Fruit fly (Drosophila melanogaster) whole organism, embryonic: ENCODE measurements around the gene CG13067.

Experiments used
- Aef1 ChIP-seq: fragments of 200-800 bp; sonication (Bioruptor generic); IDR thresholded peaks from 3 replicates; pipeline ENCODE4 v1.3.6; 2022; ENCODE audit warnings: missing biosample characterization, missing genetic modification characterization
- Blimp-1 ChIP-seq: fragments of 200-800 bp; sonication (Bioruptor generic); optimal IDR thresholded peaks from 3 replicates; lab custom pipeline; 2018; ENCODE audit warnings: missing biosample characterization, missing genetic modification characterization, mild to moderate bottlenecking, moderate library complexity, missing genetic modification reagents
- CG10209 ChIP-seq: fragments of 200-800 bp; sonication (Bioruptor generic); optimal IDR thresholded peaks from 3 replicates; lab custom pipeline; 2017; ENCODE audit warnings: missing biosample characterization, mild to moderate bottlenecking, missing genetic modification characterization, missing genetic modification reagents
- CG10321 ChIP-seq: fragments of 200-800 bp; sonication (Bioruptor generic); IDR thresholded peaks from 2 replicates; pipeline ENCODE4 v1.3.6; 2022; ENCODE audit warnings: missing biosample characterization, missing genetic modification characterization
- CG11695 ChIP-seq: fragments of 200-800 bp; sonication (Bioruptor generic); IDR thresholded peaks from 3 replicates; pipeline ENCODE4 v1.3.6; 2022; ENCODE audit warnings: missing biosample characterization, missing genetic modification characterization
- CG11696 ChIP-seq: fragments of 200-800 bp; sonication (Bioruptor generic); IDR thresholded peaks from 2 replicates; pipeline ENCODE4 v1.3.6; 2022; ENCODE audit warnings: missing biosample characterization, missing genetic modification characterization
- CG12659 ChIP-seq: fragments of 200-800 bp; sonication (Bioruptor generic); optimal IDR thresholded peaks from 3 replicates; lab custom pipeline; 2017; ENCODE audit warnings: mild to moderate bottlenecking, missing biosample characterization, missing genetic modification reagents, missing genetic modification characterization
- CG13424 ChIP-seq: fragments of 200-800 bp; sonication (Bioruptor generic); optimal IDR thresholded peaks from 2 replicates; lab custom pipeline; 2019; ENCODE audit warnings: missing biosample characterization, mild to moderate bottlenecking, missing genetic modification characterization, moderate library complexity
- CG13775 ChIP-seq: fragments of 200-800 bp; sonication (Bioruptor generic); optimal IDR thresholded peaks from 3 replicates; lab custom pipeline; 2017; ENCODE audit warnings: missing biosample characterization, mild to moderate bottlenecking, missing genetic modification characterization
- CG14441 ChIP-seq: fragments of 200-800 bp; sonication (Bioruptor generic); IDR thresholded peaks from 2 replicates; pipeline ENCODE4 v1.3.6; 2022; ENCODE audit warnings: missing biosample characterization, missing genetic modification characterization
- CG15269 ChIP-seq: fragments of 200-800 bp; sonication (Bioruptor generic); optimal IDR thresholded peaks from 2 replicates; lab custom pipeline; 2018; ENCODE audit warnings: missing biosample characterization, mild to moderate bottlenecking, missing genetic modification characterization, moderate library complexity
- CG16779 ChIP-seq: fragments of 200-800 bp; sonication (Bioruptor generic); IDR thresholded peaks from 2 replicates; pipeline ENCODE4 v1.3.6; 2022; ENCODE audit warnings: missing biosample characterization, missing genetic modification characterization
- CG17328 ChIP-seq: fragments of 200-800 bp; sonication (Bioruptor generic); IDR thresholded peaks from 2 replicates; pipeline ENCODE4 v1.3.6; 2022; ENCODE audit warnings: missing biosample characterization, missing genetic modification characterization
- CG17385 ChIP-seq: fragments of 200-800 bp; sonication (Bioruptor generic); optimal IDR thresholded peaks from 3 replicates; lab custom pipeline; 2018; ENCODE audit warnings: missing biosample characterization, mild to moderate bottlenecking, missing genetic modification characterization
- CG34422 ChIP-seq: fragments of 200-800 bp; sonication (Bioruptor generic); IDR thresholded peaks from 3 replicates; pipeline ENCODE4 v1.3.6; 2022; ENCODE audit warnings: missing biosample characterization, missing genetic modification characterization
- CG9437 ChIP-seq: fragments of 200-800 bp; sonication (Bioruptor generic); optimal IDR thresholded peaks from 2 replicates; lab custom pipeline; 2018; ENCODE audit warnings: missing biosample characterization, mild to moderate bottlenecking, missing genetic modification characterization
- E2f1 ChIP-seq: fragments of 200-800 bp; sonication (Bioruptor generic); IDR thresholded peaks from 2 replicates; pipeline ENCODE4 v1.3.6; 2022; ENCODE audit warnings: missing biosample characterization, missing genetic modification characterization
- Hr78 ChIP-seq, 2 experiments: fragments of 200-800 bp in 1 of 2; fragments of >200 bp in 1 of 2; sonication (Bioruptor generic) in 1 of 2; optimal IDR thresholded peaks; 2 replicates each; lab custom pipeline; 2017 to 2019; ENCODE audit warnings: missing biosample characterization in 2 of 2, missing genetic modification characterization in 2 of 2, mild to moderate bottlenecking in 1 of 2, moderate library complexity in 1 of 2
- Lpt ChIP-seq: fragments of >200 bp; optimal IDR thresholded peaks from 2 replicates; lab custom pipeline; 2018; ENCODE audit warnings: missing biosample characterization, missing genetic modification characterization
- Meics ChIP-seq: fragments of 200-800 bp; sonication (Bioruptor generic); optimal IDR thresholded peaks from 2 replicates; lab custom pipeline; 2017; ENCODE audit warnings: missing biosample characterization, mild to moderate bottlenecking, missing genetic modification characterization
- Nf-YA ChIP-seq: fragments of 200-800 bp; sonication (Bioruptor generic); IDR thresholded peaks from 2 replicates; pipeline ENCODE4 v1.3.6; 2022; ENCODE audit warnings: missing biosample characterization, missing genetic modification characterization
- Optix ChIP-seq: fragments of 200-800 bp; sonication (Bioruptor generic); IDR thresholded peaks from 3 replicates; pipeline ENCODE4 v1.3.6; 2022; ENCODE audit warnings: missing biosample characterization, missing genetic modification characterization
- Sox102F ChIP-seq: fragments of 200-800 bp; sonication (Bioruptor generic); optimal IDR thresholded peaks from 2 replicates; lab custom pipeline; 2018; ENCODE audit warnings: missing biosample characterization, mild to moderate bottlenecking, missing genetic modification characterization, moderate library complexity
- Tbp ChIP-seq: fragments of >200 bp; optimal IDR thresholded peaks from 2 replicates; lab custom pipeline; 2018; ENCODE audit warnings: missing biosample characterization, missing genetic modification characterization
- ab ChIP-seq: fragments of 200-800 bp; sonication (Bioruptor generic); optimal IDR thresholded peaks from 2 replicates; lab custom pipeline; 2016; ENCODE audit warnings: missing biosample characterization, missing genetic modification characterization
- ap ChIP-seq: fragments of 200-800 bp; sonication (Bioruptor generic); IDR thresholded peaks from 2 replicates; pipeline ENCODE4 v1.3.6; 2022; ENCODE audit warnings: missing biosample characterization, missing genetic modification characterization
- ase ChIP-seq: fragments of 200-800 bp; sonication (Bioruptor generic); IDR thresholded peaks from 3 replicates; pipeline ENCODE4 v1.3.6; 2022; ENCODE audit warnings: missing biosample characterization, missing genetic modification characterization
- az2 ChIP-seq: fragments of 200-800 bp; sonication (Bioruptor generic); optimal IDR thresholded peaks from 3 replicates; lab custom pipeline; 2016; ENCODE audit warnings: missing biosample characterization, missing genetic modification characterization
- crp ChIP-seq, 2 experiments: fragments of 200-800 bp; sonication (Bioruptor generic); optimal IDR thresholded peaks; 2 replicates in 1 of 2; 3 replicates in 1 of 2; lab custom pipeline; 2017; ENCODE audit warnings: missing biosample characterization in 2 of 2, missing genetic modification characterization in 2 of 2, mild to moderate bottlenecking in 1 of 2, moderate library complexity in 1 of 2
- dpn ChIP-seq, 2 experiments: fragments of 200-800 bp; sonication (Bioruptor generic); optimal IDR thresholded peaks; 3 replicates each; lab custom pipeline; 2016; ENCODE audit warnings: missing biosample characterization in 2 of 2, missing genetic modification characterization in 2 of 2
- dysf ChIP-seq: fragments of 200-800 bp; sonication (Bioruptor generic); IDR thresholded peaks from 3 replicates; pipeline ENCODE4 v1.3.6; 2022; ENCODE audit warnings: missing biosample characterization, missing genetic modification characterization
- esg ChIP-seq: fragments of 200-800 bp; sonication (Bioruptor generic); conservative IDR thresholded peaks from 2 replicates; pipeline ENCODE4 v1.3.6; 2022; ENCODE audit warnings: missing biosample characterization, missing genetic modification characterization
- exex ChIP-seq: fragments of 200-800 bp; sonication (Bioruptor generic); optimal IDR thresholded peaks from 4 replicates; lab custom pipeline; 2018; ENCODE audit warnings: missing biosample characterization, mild to moderate bottlenecking, missing genetic modification characterization, moderate library complexity
- ind ChIP-seq: fragments of 200-800 bp; sonication (Bioruptor generic); optimal IDR thresholded peaks from 3 replicates; lab custom pipeline; 2016; ENCODE audit warnings: missing biosample characterization, missing genetic modification characterization
- lab ChIP-seq: fragments of 200-800 bp; sonication (Bioruptor generic); optimal IDR thresholded peaks from 3 replicates; lab custom pipeline; 2017; ENCODE audit warnings: missing biosample characterization, missing genetic modification characterization, mild to moderate bottlenecking, moderate library complexity, missing genetic modification reagents
- onecut ChIP-seq: fragments of 200-800 bp; sonication (Bioruptor generic); IDR thresholded peaks from 2 replicates; pipeline ENCODE4 v1.3.6; 2022; ENCODE audit warnings: missing biosample characterization, missing genetic modification characterization
- pan ChIP-seq, 4 experiments: fragments of >200 bp in 3 of 4; fragments of 200-800 bp in 1 of 4; sonication (Bioruptor generic) in 1 of 4; optimal IDR thresholded peaks in 3 of 4; IDR thresholded peaks in 1 of 4; 2 replicates each; pipeline versions ENCODE4 v1.3.6 to Lab custom; 2017 to 2022; ENCODE audit warnings: missing biosample characterization in 2 of 4, missing genetic modification characterization in 2 of 4, mixed read lengths in 1 of 4
- prd ChIP-seq, 3 experiments: fragments of >200 bp in 2 of 3; fragments of 200-800 bp in 1 of 3; sonication (Bioruptor generic) in 1 of 3; optimal IDR thresholded peaks in 2 of 3; IDR thresholded peaks in 1 of 3; 2 replicates in 2 of 3; 3 replicates in 1 of 3; pipeline versions ENCODE4 v1.3.6 to Lab custom; 2017 to 2022; ENCODE audit warnings: missing biosample characterization in 1 of 3, missing genetic modification characterization in 1 of 3
- psq ChIP-seq: fragments of 200-800 bp; sonication (Bioruptor generic); optimal IDR thresholded peaks from 2 replicates; lab custom pipeline; 2017; ENCODE audit warnings: missing biosample characterization, missing genetic modification characterization
- ranshi ChIP-seq: fragments of 200-800 bp; sonication (Bioruptor generic); IDR thresholded peaks from 2 replicates; pipeline ENCODE4 v1.3.6; 2022; ENCODE audit warnings: missing biosample characterization, missing genetic modification characterization
- row ChIP-seq: fragments of 200-800 bp; sonication (Bioruptor generic); IDR thresholded peaks from 3 replicates; pipeline ENCODE4 v1.3.6; 2022; ENCODE audit warnings: missing biosample characterization, missing genetic modification characterization
- seq ChIP-seq: fragments of 200-800 bp; sonication (Bioruptor generic); IDR thresholded peaks from 2 replicates; pipeline ENCODE4 v1.3.6; 2022; ENCODE audit warnings: missing biosample characterization, missing genetic modification characterization
- slbo ChIP-seq: fragments of 200-800 bp; sonication (Bioruptor generic); IDR thresholded peaks from 2 replicates; pipeline ENCODE4 v1.3.6; 2022; ENCODE audit warnings: missing biosample characterization, missing genetic modification characterization
- sug ChIP-seq: fragments of 200-800 bp; optimal IDR thresholded peaks from 2 replicates; lab custom pipeline; 2019; ENCODE audit warnings: missing biosample characterization, mild to moderate bottlenecking, missing genetic modification characterization, moderate library complexity
- tap ChIP-seq: fragments of 200-800 bp; optimal IDR thresholded peaks from 3 replicates; lab custom pipeline; 2019; ENCODE audit warnings: missing biosample characterization, mild to moderate bottlenecking, missing genetic modification characterization, moderate library complexity
- tin ChIP-seq: fragments of 200-800 bp; sonication (Bioruptor generic); optimal IDR thresholded peaks from 3 replicates; lab custom pipeline; 2016; ENCODE audit warnings: missing biosample characterization, missing genetic modification characterization
- ttk ChIP-seq: fragments of 200-800 bp; sonication (Bioruptor generic); IDR thresholded peaks from 2 replicates; pipeline ENCODE4 v2.1.2; 2022; ENCODE audit warnings: missing biosample characterization, missing genetic modification characterization
- vvl ChIP-seq: fragments of 200-800 bp; sonication (Bioruptor generic); IDR thresholded peaks from 2 replicates; pipeline ENCODE4 v1.3.6; 2022; ENCODE audit warnings: missing biosample characterization, missing genetic modification characterization

Gene CG13067

DNA sequence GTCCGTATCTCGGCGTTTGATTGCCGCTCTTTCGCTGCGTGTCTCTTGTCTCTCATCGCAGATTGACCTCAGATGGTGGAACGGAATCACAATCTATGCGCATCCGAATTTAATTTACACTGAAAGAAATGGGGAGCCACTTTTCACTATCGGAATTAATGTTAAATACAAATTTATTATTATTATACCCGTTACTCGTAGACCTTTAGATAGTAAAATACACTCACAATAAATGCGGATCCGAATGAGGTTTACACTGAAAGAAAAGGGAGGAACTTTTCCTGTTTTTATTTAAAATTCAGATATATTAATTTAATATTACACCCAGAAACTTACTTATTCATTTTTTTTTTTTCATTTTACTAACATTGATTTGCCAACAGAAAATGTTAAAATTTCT is 18.0 kb downstream of the CG13067 start (continued):
- TF ChIP-seq Nf-YA (GFP tag; lab: Robert Waterston, UW) (0 out of 2 replicates have a peak, but pooled peaks have one; percentile 20), CG17328 (GFP tag; lab: Robert Waterston, UW) (peak; percentile 44; the same call in 1 of the 2 replicates), Blimp-1 (GFP tag; lab: Kevin White, UChicago) (peak; percentile 22), CG15269 (tag; lab: Kevin White, UChicago) (peak; percentile 67), CG11696 (GFP tag; lab: Robert Waterston, UW) (peak; percentile 44; the same call in 1 of the 2 replicates), CG17385 (GFP tag; lab: Kevin White, UChicago) (peak; percentile 13), tap (tag; lab: Kevin White, UChicago) (peak; percentile 5), CG11695 (GFP tag; lab: Robert Waterston, UW) (0 out of 3 replicates have a peak, but pooled peaks have one; percentile 27), psq (GFP tag; lab: Kevin White, UChicago) (no peak), Optix (GFP tag; lab: Robert Waterston, UW) (no peak), dysf (GFP tag; lab: Robert Waterston, UW) (peak; percentile 61; the same call in 2 of the 3 replicates), ind (GFP tag; lab: Kevin White, UChicago) (peak; percentile 23), Aef1 (GFP tag; lab: Robert Waterston, UW) (0 out of 3 replicates have a peak, but pooled peaks have one; percentile 16), CG10209 (GFP tag; lab: Kevin White, UChicago) (peak; percentile 23), Sox102F (peak; percentile 31), ase (GFP tag; lab: Robert Waterston, UW) (peak; percentile 47; the same call in 1 of the 3 replicates), ttk (GFP tag; lab: Robert Waterston, UW) (0 out of 2 replicates have a peak, but pooled peaks have one; percentile 11), CG13775 (GFP tag; lab: Kevin White, UChicago) (peak; percentile 11), tin (GFP tag; lab: Kevin White, UChicago) (peak; percentile 10), lab (peak; percentile 19), vvl (GFP tag; lab: Robert Waterston, UW) (peak; percentile 40; the same call in 1 of the 2 replicates), CG12659 (GFP tag; lab: Kevin White, UChicago) (peak; percentile 19), onecut (0 out of 2 replicates have a peak, but pooled peaks have one; percentile 7), CG34422 (GFP tag; lab: Robert Waterston, UW) (peak; percentile 50; the same call in 1 of the 3 replicates), exex (tag; lab: Kevin White, UChicago) (no peak), esg (peak; percentile 64; the same call in 1 of the 2 replicates), pan (optimal IDR thresholded peaks at IDR 0.05; lab: Kevin White, UChicago) (no peak), pan (GFP tag; optimal IDR thresholded peaks at IDR 0.05 in 1 of 2, IDR thresholded peaks at IDR 0.05 in 1 of 2) (peak in 1 of 2 experiments; percentile 37), seq (GFP tag; lab: Robert Waterston, UW) (peak; percentile 73), CG16779 (GFP tag; lab: Robert Waterston, UW) (no peak), Meics (peak; percentile 39), row (GFP tag; lab: Robert Waterston, UW) (peak; percentile 34; the same call in 1 of the 3 replicates), sug (tag; lab: Kevin White, UChicago) (no peak), Hr78 (GFP tag; optimal IDR thresholded peaks at IDR 0.05; lab: Kevin White, UChicago) (no peak), prd (optimal IDR thresholded peaks at IDR 0.05; lab: Kevin White, UChicago) (no peak), prd (GFP tag; IDR thresholded peaks at IDR 0.05; lab: Robert Waterston, UW) (peak; percentile 38; the same call in 1 of the 3 replicates), CG10321 (GFP tag; lab: Robert Waterston, UW) (0 out of 2 replicates have a peak, but pooled peaks have one; percentile 9), ab (GFP tag; lab: Kevin White, UChicago) (no peak), ap (GFP tag; lab: Robert Waterston, UW) (peak; percentile 65), crp (GFP tag; optimal IDR thresholded peaks at IDR 0.05; lab: Kevin White, UChicago) (no peak), CG9437 (peak; percentile 25), az2 (peak; percentile 31), slbo (peak; percentile 22; the same call in 1 of the 2 replicates), dpn (GFP tag; optimal IDR thresholded peaks at IDR 0.05; lab: Kevin White, UChicago) (peak in 1 of 2 experiments; percentile 38), ranshi (0 out of 2 replicates have a peak, but pooled peaks have one; percentile 28), CG14441 (GFP tag; lab: Robert Waterston, UW) (peak; percentile 33; the same call in 1 of the 2 replicates), Tbp (GFP tag; lab: Kevin White, UChicago) (no peak), Lpt (no peak), CG13424 (tag; lab: Kevin White, UChicago) (peak; percentile 41), E2f1 (peak; percentile 33; the same call in 1 of the 2 replicates)
